Worm (Caenorhabditis elegans): ENCODE results near the gene cal-4.

Gene cal-4

DNA sequence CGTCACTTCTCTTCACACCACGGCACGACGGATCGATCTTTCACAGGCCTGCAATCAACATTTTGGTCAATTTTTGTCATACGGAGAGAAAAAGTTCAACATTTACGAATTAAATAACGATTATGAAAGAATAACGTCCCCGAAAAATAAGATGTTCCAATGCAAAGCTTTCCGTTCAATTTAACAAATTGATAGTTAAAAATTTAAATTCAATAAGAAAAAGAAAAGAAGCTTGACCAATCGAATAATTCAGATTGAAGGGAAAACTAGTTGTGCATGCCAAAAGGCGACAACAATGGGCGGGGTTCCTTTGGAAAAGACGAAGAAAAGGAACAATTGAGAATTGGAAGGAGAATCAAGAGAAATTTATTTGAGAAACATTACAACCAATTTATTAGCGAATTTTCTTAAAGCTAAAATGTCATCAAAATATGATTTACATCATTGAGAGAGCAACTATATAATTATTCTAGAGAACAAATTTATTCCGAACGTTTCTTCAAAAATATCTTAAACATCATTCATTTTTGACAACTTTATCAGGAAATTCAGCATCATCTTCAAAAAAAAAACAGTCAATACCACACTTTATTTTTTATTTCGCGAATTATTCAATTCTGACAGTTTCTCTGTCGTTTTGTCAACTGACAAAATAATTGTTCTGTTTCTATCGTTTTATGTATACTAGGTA lies 19.5 kb upstream of the cal-4 start, which contains the start of gene tax-6:
TSS of gene tax-6 (minus strand) at position 51 of the 691 bp plus-strand sequence.
- TF ChIP-seq vab-15 (tag; optimal IDR thresholded peaks at IDR 0.05) (no peak), efl-3 (GFP tag; optimal IDR thresholded peaks at IDR 0.05) (no peak), dsc-1 (tag; optimal IDR thresholded peaks at IDR 0.05) (no peak), nhr-90 (tag; optimal IDR thresholded peaks at IDR 0.05; ENCODE audit: poor library complexity) (no peak), fkh-10 (GFP tag; optimal IDR thresholded peaks at IDR 0.05) (no peak), aly-2 (tag; optimal IDR thresholded peaks at IDR 0.05) (no peak), ceh-63 (GFP tag; optimal IDR thresholded peaks at IDR 0.05) (no peak), ets-5 (GFP tag; IDR thresholded peaks at IDR 0.05) (no peak), sptf-1 (tag; optimal IDR thresholded peaks at IDR 0.05) (no peak)

- TF ChIP-seq irx-1 (tag; optimal IDR thresholded peaks at IDR 0.05) (peak; percentile 31), C34B4.2 (tag; optimal IDR thresholded peaks at IDR 0.05) (no peak), ces-1 (GFP tag; optimal IDR thresholded peaks at IDR 0.05) (no peak), ceh-88 (GFP tag; IDR thresholded peaks at IDR 0.05) (no peak), lin-13 (GFP tag; optimal IDR thresholded peaks at IDR 0.05) (no peak), nhr-47 (tag; optimal IDR thresholded peaks at IDR 0.05) (no peak), egl-27 (tag; optimal IDR thresholded peaks at IDR 0.05) (no peak), hlh-17 (GFP tag; optimal IDR thresholded peaks at IDR 0.05; ENCODE audit: borderline replicate concordance) (no peak), mdl-1 (tag; optimal IDR thresholded peaks at IDR 0.05) (peak in 1 of 2 experiments; percentile 64), ztf-11 (tag; optimal IDR thresholded peaks at IDR 0.05) (no peak), lir-3 (tag; optimal IDR thresholded peaks at IDR 0.05; ENCODE audit: poor library complexity) (no peak), alr-1 (tag; optimal IDR thresholded peaks at IDR 0.05; ENCODE audit: borderline replicate concordance) (no peak), unc-62 (GFP tag; optimal IDR thresholded peaks at IDR 0.05) (no peak), pax-3 (tag; optimal IDR thresholded peaks at IDR 0.05) (peak; percentile 48), snpc-4 (tag; optimal IDR thresholded peaks at IDR 0.05) (no peak), aly-2 (tag; optimal IDR thresholded peaks at IDR 0.05) (no peak), nhr-90 (tag; optimal IDR thresholded peaks at IDR 0.05; ENCODE audit: poor library complexity) (no peak), tbx-2 (tag; optimal IDR thresholded peaks at IDR 0.05) (no peak), fkh-10 (GFP tag; optimal IDR thresholded peaks at IDR 0.05) (no peak), tlp-1 (tag; optimal IDR thresholded peaks at IDR 0.05) (no peak), blmp-1 (tag; optimal IDR thresholded peaks at IDR 0.05) (no peak), fkh-4 (tag; optimal IDR thresholded peaks at IDR 0.05; ENCODE audit: borderline replicate concordance) (no peak), pag-3 (tag; optimal IDR thresholded peaks at IDR 0.05; ENCODE audit: borderline replicate concordance, insufficient read depth) (no peak), ceh-63 (GFP tag; optimal IDR thresholded peaks at IDR 0.05) (no peak), vab-15 (tag; optimal IDR thresholded peaks at IDR 0.05) (no peak), C16A3.4 (tag; optimal IDR thresholded peaks at IDR 0.05) (peak; percentile 29), nhr-28 (tag; optimal IDR thresholded peaks at IDR 0.05) (no peak), efl-1 (optimal IDR thresholded peaks at IDR 0.05) (peak; percentile 20 to 36), efl-1 (GFP tag; optimal IDR thresholded peaks at IDR 0.05 in 1 of 2) (peak in 1 of 2 experiments; percentile 38), mab-9 (GFP tag; IDR thresholded peaks at IDR 0.05) (no peak), lin-39 (tag; optimal IDR thresholded peaks at IDR 0.05) (no peak), nhr-19 (GFP tag; conservative IDR thresholded peaks at IDR 0.05) (peak; percentile 50), lin-35 (GFP tag; optimal IDR thresholded peaks at IDR 0.05) (peak in 1 of 2 experiments; percentile 71), swsn-7 (tag; optimal IDR thresholded peaks at IDR 0.05) (peak; percentile 44), fkh-8 (tag; optimal IDR thresholded peaks at IDR 0.05) (peak; percentile 65), ama-1 (optimal IDR thresholded peaks at IDR 0.05) (peak; percentile 8), lin-15B (tag; optimal IDR thresholded peaks at IDR 0.05) (no peak), nhr-84 (tag; optimal IDR thresholded peaks at IDR 0.05) (no peak), ceh-82 (tag; optimal IDR thresholded peaks at IDR 0.05) (no peak), ets-5 (GFP tag; IDR thresholded peaks at IDR 0.05) (no peak), mef-2 (tag; optimal IDR thresholded peaks at IDR 0.05) (peak; percentile 10), egl-13 (tag; optimal IDR thresholded peaks at IDR 0.05) (no peak), unc-130 (tag; optimal IDR thresholded peaks at IDR 0.05) (no peak), zip-4 (GFP tag; optimal IDR thresholded peaks at IDR 0.05) (no peak), unc-30 (tag; optimal IDR thresholded peaks at IDR 0.05) (no peak), ceh-8 (GFP tag; optimal IDR thresholded peaks at IDR 0.05) (no peak)
Observed at ce11 chrIV:10502345-10502744, 18.9 kb upstream of the cal-4 start.
